Worm (Caenorhabditis elegans) whole organism, late embryonic: Measurements from ENCODE around the gene mif-4.

Experiments
- ahr-1 ChIP-seq: sonication (generic microtip); optimal IDR thresholded peaks from 2 replicates; lab custom pipeline; 2016; ENCODE audit warnings: missing genetic modification characterization, missing compliant biosample characterization
- dmd-4 ChIP-seq: sonication (generic microtip); optimal IDR thresholded peaks from 2 replicates; lab custom pipeline; 2016; ENCODE audit warnings: borderline replicate concordance, missing genetic modification characterization, missing compliant biosample characterization
- elt-4 ChIP-seq: sonication (generic microtip); optimal IDR thresholded peaks from 2 replicates; lab custom pipeline; 2016; ENCODE audit warnings: missing genetic modification characterization, missing compliant biosample characterization
- fax-1 ChIP-seq: sonication (generic microtip); optimal IDR thresholded peaks from 2 replicates; lab custom pipeline; 2016; ENCODE audit warnings: missing genotype, missing genetic modification characterization, missing compliant biosample characterization
- gmeb-2 ChIP-seq: sonication (generic microtip); optimal IDR thresholded peaks from 2 replicates; lab custom pipeline; 2016; ENCODE audit warnings: missing genetic modification characterization, inconsistent platforms, missing compliant biosample characterization
- hlh-15 ChIP-seq: sonication (generic microtip); optimal IDR thresholded peaks from 2 replicates; lab custom pipeline; 2016; ENCODE audit warnings: missing genetic modification characterization, missing compliant biosample characterization
- nfya-1 ChIP-seq: sonication (generic microtip); optimal IDR thresholded peaks from 2 replicates; lab custom pipeline; 2017; ENCODE audit warnings: missing genetic modification characterization, mild to moderate bottlenecking, missing compliant biosample characterization, antibody characterized with exemption, moderate library complexity
- pha-4 ChIP-seq: fragments of 150-350 bp; optimal IDR thresholded peaks from 2 replicates; lab custom pipeline; 2018; ENCODE audit warnings: missing biosample characterization, missing genetic modification reagents, missing genetic modification characterization

- no peak for TF ChIP-seq elt-4 (tag; lab: Kevin White, UChicago)
- no peak for TF ChIP-seq hlh-15 (tag; lab: Kevin White, UChicago)
- TF ChIP-seq pha-4 = no peak
- TF ChIP-seq fax-1 (tag; lab: Kevin White, UChicago) = no peak
- no peak for TF ChIP-seq gmeb-2 (tag; lab: Kevin White, UChicago)
- no peak for TF ChIP-seq nfya-1 (tag; lab: Kevin White, UChicago)
- TF ChIP-seq ahr-1 (tag; lab: Kevin White, UChicago) = no peak
- TF ChIP-seq dmd-4 (tag; lab: Kevin White, UChicago) = no peak
Observed at ce11 chrIV:6335908-6336307, at the start of gene mif-4.
